Worm (Caenorhabditis elegans) whole organism, early embryonic: ENCODE results near the gene srg-10.

Experiments used
- B0310.2 ChIP-seq: sonication (generic microtip); optimal IDR thresholded peaks from 2 replicates; lab custom pipeline; 2016; ENCODE audit warnings: mild to moderate bottlenecking, missing genetic modification characterization, missing compliant biosample characterization
- ama-1 ChIP-seq: fragments of 150-350 bp; optimal IDR thresholded peaks from 2 replicates; lab custom pipeline; 2014
- ceh-36 ChIP-seq: sonication (generic microtip); optimal IDR thresholded peaks from 2 replicates; lab custom pipeline; 2016; ENCODE audit warnings: missing genetic modification characterization, inconsistent platforms, missing compliant biosample characterization
- ets-7 ChIP-seq: sonication (generic microtip); optimal IDR thresholded peaks from 2 replicates; lab custom pipeline; 2016; ENCODE audit warnings: missing genotype, missing genetic modification characterization, missing compliant biosample characterization
- hnd-1 ChIP-seq: sonication (generic microtip); optimal IDR thresholded peaks from 2 replicates; lab custom pipeline; 2016; ENCODE audit warnings: missing genetic modification characterization, missing compliant biosample characterization
- sea-1 ChIP-seq: fragments of 200-800 bp; sonication (Bioruptor generic); conservative IDR thresholded peaks from 2 replicates; pipeline ENCODE4 v1.3.6; 2022; ENCODE audit warnings: missing genetic modification characterization, missing compliant biosample characterization

DNA sequence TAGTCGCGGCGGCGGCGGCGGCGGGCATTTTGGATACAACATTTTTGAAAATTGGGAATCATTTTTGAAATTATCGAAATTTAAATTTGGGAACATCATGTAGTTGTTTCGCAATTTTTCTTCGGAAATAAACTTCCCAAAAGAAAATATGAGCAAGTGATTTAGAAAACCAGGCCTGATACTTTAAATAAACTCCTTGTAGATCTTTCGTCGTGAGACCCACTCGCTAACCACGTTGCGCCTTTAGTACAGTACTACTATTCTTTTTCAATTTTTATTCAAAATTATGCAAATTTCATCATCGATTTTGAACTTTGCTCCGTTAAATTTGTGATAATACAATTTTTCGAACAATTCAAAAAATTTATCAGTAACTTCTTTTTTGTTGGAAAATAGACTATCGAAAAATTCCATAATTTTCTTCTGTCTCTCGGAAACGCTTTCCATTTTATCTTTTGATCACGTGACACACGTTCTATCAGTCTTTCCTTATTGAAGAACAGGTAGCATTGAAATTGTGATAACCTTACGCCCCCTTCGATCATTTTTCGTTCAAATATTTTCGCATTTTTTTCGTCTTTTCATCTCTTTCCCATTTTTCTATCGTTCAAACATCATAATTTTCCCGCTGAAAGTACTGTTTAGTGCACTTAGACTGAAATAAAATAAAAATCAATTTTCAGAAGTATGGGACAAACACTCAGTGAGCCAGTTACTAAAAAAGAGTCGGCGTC lies 27.6 kb upstream of the srg-10 start, which contains the start of gene ppm-2:
- TF ChIP-seq ceh-36 (tag; lab: Kevin White, UChicago), result no peak
- no peak for TF ChIP-seq sea-1 (GFP tag; lab: Robert Waterston, UW)
- no peak for TF ChIP-seq ama-1 (lab: Kevin White, UChicago)
- no peak for TF ChIP-seq ets-7 (tag; lab: Kevin White, UChicago)
- no peak for TF ChIP-seq B0310.2 (tag; lab: Kevin White, UChicago)
- no peak for TF ChIP-seq hnd-1
